Fruit fly (Drosophila melanogaster): ENCODE measurements around the gene CG10096.

The CG10096 gene

dm6 chr3R:12402935-12403334, 7.2 kb upstream of the CG10096 start (continued):
- TF ChIP-seq CG7963 (GFP tag; IDR thresholded peaks at IDR 0.05; ENCODE audit: partially characterized antibody): no peak
- TF ChIP-seq MBD-R2 (GFP tag; IDR thresholded peaks at IDR 0.05): peak; percentile 94
- no peak for TF ChIP-seq hb (GFP tag; IDR thresholded peaks at IDR 0.05; ENCODE audit: partially characterized antibody)
- TF ChIP-seq C15 (GFP tag; IDR thresholded peaks at IDR 0.05): peak; percentile 87
- peak; percentile 99 for TF ChIP-seq nau (GFP tag; optimal IDR thresholded peaks at IDR 0.05)
- TF ChIP-seq cato (GFP tag; optimal IDR thresholded peaks at IDR 0.05; ENCODE audit: borderline replicate concordance): peak; percentile 94
- peak; percentile 99 for TF ChIP-seq CG33213 (GFP tag; optimal IDR thresholded peaks at IDR 0.05)
- TF ChIP-seq Dll (GFP tag; IDR thresholded peaks at IDR 0.05; ENCODE audit: partially characterized antibody): peak; percentile 72
- TF ChIP-seq gro (GFP tag; optimal IDR thresholded peaks at IDR 0.05): peak; percentile 97
- TF ChIP-seq CG17359 (tag; optimal IDR thresholded peaks at IDR 0.05): peak; percentile 98
- peak; percentile 98 for TF ChIP-seq lab (GFP tag; optimal IDR thresholded peaks at IDR 0.05)
- TF ChIP-seq CG15479 (GFP tag; optimal IDR thresholded peaks at IDR 0.05): peak; percentile 71
- TF ChIP-seq Elba2 (GFP tag; optimal IDR thresholded peaks at IDR 0.05): peak; percentile 81
- peak; percentile 87 for TF ChIP-seq CG8944 (GFP tag; optimal IDR thresholded peaks at IDR 0.05)
- peak in 1 of 2 experiments; percentile 89 for TF ChIP-seq Hr78 (GFP tag; optimal IDR thresholded peaks at IDR 0.05)
- peak; percentile 100 for TF ChIP-seq CG10147 (GFP tag; optimal IDR thresholded peaks at IDR 0.05)
- TF ChIP-seq Chrac-16 (GFP tag; optimal IDR thresholded peaks at IDR 0.05): peak; percentile 94
- peak; percentile 99 for TF ChIP-seq CG12391 (tag; optimal IDR thresholded peaks at IDR 0.05)
- no peak for TF ChIP-seq Bgb (GFP tag; IDR thresholded peaks at IDR 0.05; ENCODE audit: partially characterized antibody)
- TF ChIP-seq CG3838 (GFP tag; optimal IDR thresholded peaks at IDR 0.05): peak; percentile 90
- peak; percentile 97 for TF ChIP-seq CG3281 (GFP tag; optimal IDR thresholded peaks at IDR 0.05)
- peak; percentile 47; the same call in 1 of the 2 replicates for TF ChIP-seq dan (GFP tag; IDR thresholded peaks at IDR 0.05)
- peak; percentile 22 to 79 for TF ChIP-seq insv (GFP tag; optimal IDR thresholded peaks at IDR 0.05)
- peak; percentile 93 for TF ChIP-seq wdn (GFP tag; IDR thresholded peaks at IDR 0.05)
- peak; percentile 76 for TF ChIP-seq pfk (GFP tag; optimal IDR thresholded peaks at IDR 0.05)
- TF ChIP-seq CG4730 (GFP tag; IDR thresholded peaks at IDR 0.05): peak; percentile 86
- peak; percentile 72; the same call in 1 of the 2 replicates for TF ChIP-seq GATAe (GFP tag; conservative IDR thresholded peaks at IDR 0.05)
- peak; percentile 86 for TF ChIP-seq slou (GFP tag; optimal IDR thresholded peaks at IDR 0.05)
- peak; percentile 94 for TF ChIP-seq ase (GFP tag; IDR thresholded peaks at IDR 0.05)
- TF ChIP-seq CG1233 (GFP tag; optimal IDR thresholded peaks at IDR 0.05): peak; percentile 98
- peak; percentile 55; the same call in 1 of the 3 replicates for TF ChIP-seq CG34224 (GFP tag; IDR thresholded peaks at IDR 0.05; ENCODE audit: partially characterized antibody)
- peak; percentile 90 for TF ChIP-seq pum (GFP tag; optimal IDR thresholded peaks at IDR 0.05)
- TF ChIP-seq Meics (GFP tag; optimal IDR thresholded peaks at IDR 0.05): peak; percentile 99
- peak; percentile 47; the same call in 1 of the 2 replicates for TF ChIP-seq crol (GFP tag; IDR thresholded peaks at IDR 0.05)
- peak; percentile 88 for TF ChIP-seq sd (tag; optimal IDR thresholded peaks at IDR 0.05)
- peak; percentile 91 for TF ChIP-seq CG8765 (GFP tag; IDR thresholded peaks at IDR 0.05)
- no peak for TF ChIP-seq amos (GFP tag; IDR thresholded peaks at IDR 0.05; ENCODE audit: partially characterized antibody)
- peak; percentile 97 for TF ChIP-seq sens-2 (GFP tag; IDR thresholded peaks at IDR 0.05)
- TF ChIP-seq CG5180 (GFP tag; optimal IDR thresholded peaks at IDR 0.05): peak; percentile 91
- peak; percentile 99 for TF ChIP-seq CG4424 (GFP tag; optimal IDR thresholded peaks at IDR 0.05)
- TF ChIP-seq D (optimal IDR thresholded peaks at IDR 0.05): no peak
- peak; percentile 96 for TF ChIP-seq D (GFP tag; optimal IDR thresholded peaks at IDR 0.05)
- TF ChIP-seq psq (GFP tag; optimal IDR thresholded peaks at IDR 0.05): peak; percentile 87
- peak; percentile 92 for TF ChIP-seq CG16779 (GFP tag; IDR thresholded peaks at IDR 0.05)
- TF ChIP-seq Atf-2 (GFP tag; optimal IDR thresholded peaks at IDR 0.05): peak; percentile 90
- TF ChIP-seq CG17568 (GFP tag; optimal IDR thresholded peaks at IDR 0.05): peak; percentile 97
- peak; percentile 98 for TF ChIP-seq Ssrp (tag; optimal IDR thresholded peaks at IDR 0.05)
- peak; percentile 73 for TF ChIP-seq MESR4 (GFP tag; optimal IDR thresholded peaks at IDR 0.05)
- peak; percentile 99 for TF ChIP-seq CG18599 (GFP tag; optimal IDR thresholded peaks at IDR 0.05)
